Fruit fly (Drosophila melanogaster): ENCODE measurements around the gene CG7916.
A peak's percentile ranks its signal among the peaks of the same experiment; 100 is the strongest.

Gene CG7916

dm6 chr2L:13881387-13881902 lies 34.9 kb downstream of the CG7916 start:
- TF ChIP-seq Dll (optimal IDR thresholded peaks at IDR 0.05) (no peak), EcR (GFP tag; optimal IDR thresholded peaks at IDR 0.05) (no peak), pan (optimal IDR thresholded peaks at IDR 0.05) (no peak), psq (optimal IDR thresholded peaks at IDR 0.05) (no peak), usp (GFP tag; optimal IDR thresholded peaks at IDR 0.05) (no peak), CG8478 (optimal IDR thresholded peaks at IDR 0.05) (no peak)

- TF ChIP-seq psq (optimal IDR thresholded peaks at IDR 0.05), result no peak
- no peak for TF ChIP-seq CG8478 (optimal IDR thresholded peaks at IDR 0.05)
- TF ChIP-seq usp (GFP tag; optimal IDR thresholded peaks at IDR 0.05), result no peak
- TF ChIP-seq Dll (optimal IDR thresholded peaks at IDR 0.05), result no peak
- no peak for TF ChIP-seq pan (optimal IDR thresholded peaks at IDR 0.05)
Observed at dm6 chr2L:13881939-13882338, 35.4 kb downstream of the CG7916 start.

dm6 chr2L:13884063-13884656 lies 37.6 kb downstream of the CG7916 start:
- TF ChIP-seq psq (optimal IDR thresholded peaks at IDR 0.05), result no peak
- no peak for TF ChIP-seq usp (GFP tag; optimal IDR thresholded peaks at IDR 0.05)
- TF ChIP-seq CG8478 (optimal IDR thresholded peaks at IDR 0.05), result no peak
- no peak for TF ChIP-seq Dll (optimal IDR thresholded peaks at IDR 0.05)

- TF ChIP-seq psq (optimal IDR thresholded peaks at IDR 0.05), result no peak
- TF ChIP-seq pan (optimal IDR thresholded peaks at IDR 0.05), result no peak
- no peak for TF ChIP-seq usp (GFP tag; optimal IDR thresholded peaks at IDR 0.05)
- no peak for TF ChIP-seq Dll (optimal IDR thresholded peaks at IDR 0.05)
- TF ChIP-seq CG8478 (optimal IDR thresholded peaks at IDR 0.05), result no peak
- peak; percentile 45 to 74 for TF ChIP-seq EcR (GFP tag; optimal IDR thresholded peaks at IDR 0.05)
Observed at dm6 chr2L:13884678-13885303, 38.2 kb downstream of the CG7916 start.

dm6 chr2L:13886326-13887073 lies 39.9 kb downstream of the CG7916 start:
- no peak for TF ChIP-seq EcR (GFP tag; optimal IDR thresholded peaks at IDR 0.05)
- TF ChIP-seq psq (optimal IDR thresholded peaks at IDR 0.05), result no peak
- no peak for TF ChIP-seq Dll (optimal IDR thresholded peaks at IDR 0.05)
- TF ChIP-seq usp (GFP tag; optimal IDR thresholded peaks at IDR 0.05), result no peak
- TF ChIP-seq CG8478 (optimal IDR thresholded peaks at IDR 0.05), result no peak
- TF ChIP-seq pan (optimal IDR thresholded peaks at IDR 0.05), result no peak

- TF ChIP-seq usp (GFP tag; optimal IDR thresholded peaks at IDR 0.05) (no peak), Dll (optimal IDR thresholded peaks at IDR 0.05) (no peak)
Observed at dm6 chr2L:13889934-13890333, 43.4 kb downstream of the CG7916 start.

dm6 chr2L:13892826-13893225 lies 46.3 kb downstream of the CG7916 start:
- no peak for TF ChIP-seq Dll (optimal IDR thresholded peaks at IDR 0.05)
- TF ChIP-seq pan (optimal IDR thresholded peaks at IDR 0.05), result no peak
- TF ChIP-seq usp (GFP tag; optimal IDR thresholded peaks at IDR 0.05), result no peak
- no peak for TF ChIP-seq psq (optimal IDR thresholded peaks at IDR 0.05)
- TF ChIP-seq EcR (GFP tag; optimal IDR thresholded peaks at IDR 0.05), result no peak
- TF ChIP-seq CG8478 (optimal IDR thresholded peaks at IDR 0.05), result no peak

dm6 chr2L:13893439-13893838 lies 46.9 kb downstream of the CG7916 start:
- TF ChIP-seq Dll (optimal IDR thresholded peaks at IDR 0.05) (no peak), CG8478 (optimal IDR thresholded peaks at IDR 0.05) (no peak), EcR (GFP tag; optimal IDR thresholded peaks at IDR 0.05) (no peak), usp (GFP tag; optimal IDR thresholded peaks at IDR 0.05) (no peak), psq (optimal IDR thresholded peaks at IDR 0.05) (no peak), pan (optimal IDR thresholded peaks at IDR 0.05) (no peak)
